Fruit fly (Drosophila melanogaster): Measurements from ENCODE around the gene CG42661.

DNA sequence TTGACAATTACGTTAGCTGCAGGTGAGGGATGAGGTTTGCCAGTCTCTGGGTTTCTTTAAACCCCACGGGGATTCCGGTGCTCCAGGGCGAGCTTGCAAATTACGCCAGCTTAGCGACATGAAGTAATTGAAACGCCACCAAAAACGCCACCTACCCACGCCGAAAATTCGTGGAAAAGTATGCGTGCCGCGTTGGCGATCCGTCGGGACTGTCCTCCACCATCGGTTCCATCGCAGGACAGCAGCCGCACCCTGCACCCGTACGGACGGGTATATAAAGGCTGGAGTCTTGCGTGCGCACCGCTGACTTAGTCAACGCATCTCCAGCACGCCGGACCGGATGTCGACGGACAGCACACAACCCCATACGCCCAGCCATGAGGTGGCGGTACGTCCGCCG, 9.5 kb upstream of the CG42661 start, which contains the start of gene ppk26:
- TF ChIP-seq dac (GFP tag; optimal IDR thresholded peaks at IDR 0.05), result no peak
- no peak for TF ChIP-seq CG4318 (GFP tag; optimal IDR thresholded peaks at IDR 0.05)
- TF ChIP-seq fkh (GFP tag; optimal IDR thresholded peaks at IDR 0.05), result no peak
- no peak for TF ChIP-seq pdm3 (GFP tag; optimal IDR thresholded peaks at IDR 0.05)
- TF ChIP-seq CG10669 (GFP tag; optimal IDR thresholded peaks at IDR 0.05), result no peak
- no peak for TF ChIP-seq Eip78C (GFP tag)
- TF ChIP-seq Ets96B (tag; optimal IDR thresholded peaks at IDR 0.05), result no peak
- no peak for TF ChIP-seq Blimp-1 (GFP tag; optimal IDR thresholded peaks at IDR 0.05)
- TF ChIP-seq CG8319 (GFP tag; optimal IDR thresholded peaks at IDR 0.05), result no peak

Data from whole organism, prepupa.